Worm (Caenorhabditis elegans) whole organism, L4 larva: Measurements from ENCODE around the gene zyg-9.

Source experiments
- F10B5.3 ChIP-seq: sonication (generic microtip); optimal IDR thresholded peaks from 2 replicates; lab custom pipeline; 2016; ENCODE audit warnings: mild to moderate bottlenecking, missing genetic modification characterization, missing compliant biosample characterization
- T20F7.1 ChIP-seq: fragments of 200-800 bp; sonication (Bioruptor generic); optimal IDR thresholded peaks from 2 replicates; lab custom pipeline; 2018; ENCODE audit warnings: mild to moderate bottlenecking, missing genetic modification characterization, missing compliant biosample characterization
- T26A8.4 ChIP-seq: fragments of 200-800 bp; sonication (Bioruptor generic); IDR thresholded peaks from 2 replicates; pipeline ENCODE4 v1.3.6; 2022; ENCODE audit warnings: missing genetic modification characterization, missing compliant biosample characterization
- aha-1 ChIP-seq: fragments of 150-350 bp; peaks from one replicate; lab custom pipeline; 2014; ENCODE audit warnings: missing biosample characterization, missing genetic modification characterization
- ceh-28 ChIP-seq: fragments of 150-350 bp; optimal IDR thresholded peaks from 2 replicates; lab custom pipeline; 2014; ENCODE audit warnings: missing biosample characterization, missing genetic modification reagents, missing genetic modification characterization
- ceh-62 ChIP-seq: sonication (generic microtip); optimal IDR thresholded peaks from 2 replicates; lab custom pipeline; 2017; ENCODE audit warnings: missing biosample characterization, missing genetic modification characterization
- ceh-82 ChIP-seq: sonication (generic microtip); optimal IDR thresholded peaks from 2 replicates; lab custom pipeline; 2017; ENCODE audit warnings: missing biosample characterization, missing genetic modification characterization
- ces-1 ChIP-seq: fragments of 150-350 bp; sonication (generic microtip); optimal IDR thresholded peaks from 4 replicates; lab custom pipeline; 2014; ENCODE audit warnings: missing biosample characterization, missing genetic modification reagents, missing genetic modification characterization
- dmd-6 ChIP-seq: fragments of 200-800 bp; sonication (Bioruptor generic); IDR thresholded peaks from 2 replicates; pipeline ENCODE4 v1.3.6; 2022; ENCODE audit warnings: missing genetic modification reagents, missing genetic modification characterization, missing compliant biosample characterization
- egl-43 ChIP-seq: fragments of 200-800 bp; sonication (Bioruptor generic); IDR thresholded peaks from 2 replicates; pipeline ENCODE4 v1.3.6; 2022; ENCODE audit warnings: missing genetic modification reagents, missing genetic modification characterization, missing compliant biosample characterization
- hif-1 ChIP-seq, 2 experiments: sonication (generic microtip); optimal IDR thresholded peaks; 2 replicates each; lab custom pipeline; 2016 to 2017; ENCODE audit warnings: missing compliant biosample characterization in 2 of 2, missing genetic modification characterization in 2 of 2, missing genetic modification reagents in 2 of 2, missing genotype in 2 of 2, mild to moderate bottlenecking in 1 of 2
- hlh-30 ChIP-seq: sonication (generic microtip); optimal IDR thresholded peaks from 2 replicates; lab custom pipeline; 2017; ENCODE audit warnings: antibody characterized with exemption, mild to moderate bottlenecking, missing genetic modification characterization, missing compliant biosample characterization; ENCODE audit not compliant: insufficient read depth
- jun-1 ChIP-seq: fragments of 150-350 bp; optimal IDR thresholded peaks from 2 replicates; lab custom pipeline; 2014; ENCODE audit warnings: missing biosample characterization, missing genetic modification reagents, missing genetic modification characterization
- lin-29 ChIP-seq: fragments of 200-800 bp; sonication (Bioruptor generic); IDR thresholded peaks from 2 replicates; pipeline ENCODE4 v1.3.6; 2022; ENCODE audit warnings: missing genetic modification reagents, missing genetic modification characterization, missing compliant biosample characterization
- lin-38 ChIP-seq: fragments of 200-800 bp; sonication (Bioruptor generic); IDR thresholded peaks from 2 replicates; pipeline ENCODE4 v1.3.6; 2022; ENCODE audit warnings: missing genetic modification reagents, missing genetic modification characterization, missing compliant biosample characterization
- mep-1 ChIP-seq: fragments of 150-350 bp; sonication (generic microtip); optimal IDR thresholded peaks from 3 replicates; lab custom pipeline; 2014; ENCODE audit warnings: missing biosample characterization, missing genetic modification characterization
- mxl-2 ChIP-seq: fragments of 200-800 bp; sonication (Bioruptor generic); conservative IDR thresholded peaks from 2 replicates; pipeline ENCODE4 v1.3.6; 2022; ENCODE audit warnings: missing genetic modification reagents, missing genetic modification characterization, missing compliant biosample characterization
- mxl-3 ChIP-seq: fragments of 200-800 bp; sonication (Bioruptor generic); optimal IDR thresholded peaks from 2 replicates; lab custom pipeline; 2018; ENCODE audit warnings: mild to moderate bottlenecking, missing genetic modification characterization, missing compliant biosample characterization
- nhr-111 ChIP-seq: fragments of 200-800 bp; sonication (Bioruptor generic); optimal IDR thresholded peaks from 2 replicates; lab custom pipeline; 2018; ENCODE audit warnings: mild to moderate bottlenecking, missing genetic modification characterization, missing compliant biosample characterization
- nhr-25 ChIP-seq: sonication (generic microtip); optimal IDR thresholded peaks from 2 replicates; lab custom pipeline; 2017; ENCODE audit warnings: missing genetic modification characterization, mild to moderate bottlenecking, missing compliant biosample characterization, antibody characterized with exemption, moderate library complexity, borderline replicate concordance; ENCODE audit not compliant: insufficient read depth
- nhr-28 ChIP-seq: fragments of 150-350 bp; optimal IDR thresholded peaks from 2 replicates; lab custom pipeline; 2014; ENCODE audit warnings: missing biosample characterization, missing genetic modification characterization
- nhr-42 ChIP-seq: fragments of 200-800 bp; sonication (Bioruptor generic); IDR thresholded peaks from 2 replicates; pipeline ENCODE4 v1.3.6; 2022; ENCODE audit warnings: missing genetic modification characterization, missing compliant biosample characterization
- nhr-76 ChIP-seq: fragments of 150-350 bp; optimal IDR thresholded peaks from 2 replicates; lab custom pipeline; 2014; ENCODE audit warnings: missing biosample characterization, missing genetic modification characterization
- nhr-77 ChIP-seq: fragments of 150-350 bp; optimal IDR thresholded peaks from 2 replicates; lab custom pipeline; 2014; ENCODE audit warnings: missing biosample characterization, missing genetic modification characterization
- pqm-1 ChIP-seq: sonication (generic microtip); optimal IDR thresholded peaks from 2 replicates; lab custom pipeline; 2017; ENCODE audit warnings: missing biosample characterization, missing genetic modification characterization
- sdz-12 ChIP-seq: fragments of 200-800 bp; sonication (Bioruptor generic); optimal IDR thresholded peaks from 2 replicates; lab custom pipeline; 2018; ENCODE audit warnings: mild to moderate bottlenecking, missing genetic modification characterization, missing compliant biosample characterization
- set-16 ChIP-seq: fragments of 200-800 bp; sonication (Bioruptor generic); IDR thresholded peaks from 2 replicates; pipeline ENCODE4 v1.3.6; 2022; ENCODE audit warnings: missing genetic modification reagents, missing genetic modification characterization, missing compliant biosample characterization
- skn-1 ChIP-seq: fragments of 150-350 bp; optimal IDR thresholded peaks from 2 replicates; lab custom pipeline; 2014; ENCODE audit warnings: missing biosample characterization, missing genetic modification characterization
- snpc-1.2 ChIP-seq: fragments of 200-800 bp; sonication (Bioruptor generic); IDR thresholded peaks from 2 replicates; pipeline ENCODE4 v1.3.6; 2022; ENCODE audit warnings: missing genetic modification reagents, missing genetic modification characterization, missing compliant biosample characterization
- spr-3 ChIP-seq: fragments of 200-800 bp; sonication (Bioruptor generic); optimal IDR thresholded peaks from 2 replicates; lab custom pipeline; 2018; ENCODE audit warnings: mild to moderate bottlenecking, missing genetic modification characterization, missing compliant biosample characterization
- tag-97 ChIP-seq: fragments of 200-800 bp; sonication (Bioruptor generic); IDR thresholded peaks from 2 replicates; pipeline ENCODE4 v1.3.6; 2022; ENCODE audit warnings: missing genetic modification characterization, missing compliant biosample characterization
- tra-1 ChIP-seq: fragments of 200-800 bp; sonication (Bioruptor generic); IDR thresholded peaks from 2 replicates; pipeline ENCODE4 v1.3.6; 2022; ENCODE audit warnings: missing genetic modification reagents, missing genetic modification characterization, missing compliant biosample characterization
- unc-39 ChIP-seq: sonication (generic microtip); optimal IDR thresholded peaks from 2 replicates; lab custom pipeline; 2017; ENCODE audit warnings: missing biosample characterization, missing genetic modification characterization
- unc-62 ChIP-seq, 3 experiments: fragments of 150-350 bp in 1 of 3; sonication (generic microtip); optimal IDR thresholded peaks in 2 of 3; peaks in 1 of 3; 1 replicate in 1 of 3; 2 replicates in 2 of 3; lab custom pipeline; 2014 to 2017; ENCODE audit warnings: missing biosample characterization in 3 of 3, missing genetic modification characterization in 3 of 3, missing genetic modification reagents in 3 of 3, missing genotype in 1 of 3
- zip-2 ChIP-seq: fragments of 150-350 bp; optimal IDR thresholded peaks from 2 replicates; lab custom pipeline; 2014; ENCODE audit warnings: missing biosample characterization, missing genetic modification characterization

The zyg-9 gene

DNA sequence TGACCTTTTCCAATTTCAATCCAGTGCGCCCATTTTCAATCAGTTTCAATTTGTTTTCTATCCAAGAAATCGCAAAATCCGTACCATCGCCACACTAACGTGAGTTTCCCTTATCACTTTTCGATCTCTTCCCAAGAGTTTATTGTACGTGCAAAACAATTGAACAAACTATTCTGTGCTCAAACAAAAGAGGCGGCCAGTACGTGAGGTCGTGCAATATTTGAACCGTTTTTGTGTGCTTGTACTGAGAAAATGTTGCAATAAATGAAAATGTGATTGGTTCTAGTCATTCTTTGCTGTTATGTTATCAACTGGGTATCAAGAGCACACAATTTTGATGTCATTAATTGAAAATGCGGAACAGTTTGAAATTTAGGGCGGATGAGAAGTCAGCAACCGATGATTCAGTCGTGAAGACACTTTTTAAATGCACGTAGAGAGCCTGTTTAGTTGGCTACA lies 7.9 kb upstream of the zyg-9 start, which contains the start of gene F22B5.4:
Gene F22B5.4, plus strand, starts transcription at position 51 of the 459 bp plus-strand sequence.
- TF ChIP-seq dmd-6 (GFP tag; lab: Robert Waterston, UW) (peak; percentile 34; the same call in 1 of the 2 replicates), nhr-76 (no peak), pqm-1 (peak; percentile 27), spr-3 (GFP tag; lab: Kevin White, UChicago) (no peak), sdz-12 (GFP tag; lab: Kevin White, UChicago) (no peak), hif-1 (tag; optimal IDR thresholded peaks at IDR 0.05; lab: Kevin White, UChicago) (peak in 1 of 2 experiments; percentile 48), aha-1 (tag; lab: Kevin White, UChicago) (no peak), nhr-28 (tag; lab: Kevin White, UChicago) (peak; percentile 64), nhr-77 (tag; lab: Kevin White, UChicago) (no peak), nhr-111 (GFP tag; lab: Kevin White, UChicago) (no peak)
- TF ChIP-seq, all 104 proteins: peak for 4

DNA sequence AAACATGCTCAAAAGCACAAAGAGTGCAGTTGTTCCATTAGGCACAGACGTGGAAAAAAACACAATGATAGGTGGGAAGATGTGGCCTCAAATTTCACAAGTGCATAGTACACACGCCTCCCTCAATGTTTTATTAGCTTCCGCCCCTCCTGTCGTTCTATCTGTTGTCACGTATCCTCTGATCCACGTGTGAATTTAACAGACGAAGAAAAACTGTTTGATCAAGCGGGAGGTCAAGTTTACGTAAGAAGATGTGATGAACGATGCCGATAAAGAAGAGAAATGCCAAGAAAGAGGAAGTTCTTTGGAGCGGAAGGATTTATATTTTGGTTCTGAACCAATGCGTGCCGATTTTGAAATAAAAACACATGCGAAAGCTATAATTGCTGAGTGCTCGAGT lies 6.9 kb upstream of the zyg-9 start:
- TF ChIP-seq unc-39, result no peak
- no peak for TF ChIP-seq tra-1
- TF ChIP-seq unc-62 (GFP tag; optimal IDR thresholded peaks at IDR 0.05 in 1 of 2; lab: Kevin White, UChicago), result peak in 1 of 2 experiments; percentile 51
- no peak for TF ChIP-seq unc-62 (tag; optimal IDR thresholded peaks at IDR 0.05; lab: Kevin White, UChicago)
- TF ChIP-seq hif-1 (tag; optimal IDR thresholded peaks at IDR 0.05; lab: Kevin White, UChicago), result peak in 1 of 2 experiments; percentile 40
- peak; percentile 2 for TF ChIP-seq mxl-3 (GFP tag; lab: Kevin White, UChicago)

DNA sequence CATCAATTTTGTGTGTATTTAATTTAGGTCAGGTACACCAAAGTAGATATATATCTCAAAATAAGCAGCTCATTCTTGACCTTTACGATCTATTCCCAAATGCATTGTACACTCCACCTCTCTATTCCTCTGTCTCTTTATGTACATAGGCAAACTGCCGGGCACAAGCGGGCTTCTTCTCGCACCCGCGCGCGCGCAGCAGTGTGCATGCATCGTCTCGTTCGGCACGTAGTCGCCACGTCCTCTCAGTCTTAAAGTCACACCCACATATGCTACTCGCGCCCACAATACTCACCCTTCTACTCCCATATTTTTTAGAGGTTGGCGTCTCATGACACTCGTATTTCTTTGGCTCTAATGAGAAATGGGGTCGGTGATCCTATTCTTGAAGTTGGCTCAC lies 6.2 kb upstream of the zyg-9 start:
- TF ChIP-seq set-16 (GFP tag; lab: Robert Waterston, UW), result peak; percentile 32; the same call in 1 of the 2 replicates
- TF ChIP-seq hif-1 (tag; optimal IDR thresholded peaks at IDR 0.05; lab: Kevin White, UChicago), result peak; percentile 94 to 99
- peak; percentile 100 for TF ChIP-seq aha-1 (tag; lab: Kevin White, UChicago)
- no peak for TF ChIP-seq nhr-28 (tag; lab: Kevin White, UChicago)
- 0 out of 2 replicates have a peak, but pooled peaks have one; percentile 13 for TF ChIP-seq tra-1
- peak; percentile 34; the same call in 1 of the 2 replicates for TF ChIP-seq egl-43 (GFP tag; lab: Robert Waterston, UW)
- TF ChIP-seq mep-1 (tag; lab: Kevin White, UChicago), result peak; percentile 18
- TF ChIP-seq jun-1 (tag; lab: Kevin White, UChicago), result no peak
- peak; percentile 32 for TF ChIP-seq hlh-30

DNA sequence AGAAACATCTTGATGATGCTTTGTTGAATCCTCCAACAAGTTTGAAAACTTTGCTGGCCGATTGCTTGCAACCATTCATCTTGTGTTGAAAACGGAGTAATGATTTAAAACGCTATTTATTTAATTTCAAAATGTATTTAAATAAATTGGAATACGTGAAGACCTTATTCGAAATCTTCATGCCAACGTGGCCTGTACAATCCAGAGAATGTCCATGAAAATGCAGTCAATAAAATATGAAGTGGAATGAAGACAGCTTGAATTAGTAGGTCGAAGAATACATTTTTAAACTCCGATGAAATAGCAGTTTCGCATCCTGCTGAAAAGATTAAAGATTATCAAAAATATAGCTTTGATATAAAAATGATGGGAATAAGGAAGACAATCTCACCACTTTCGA lies 3.1 kb upstream of the zyg-9 start, which contains the start of gene F22B5.5:
Gene F22B5.5, minus strand, starts transcription at position 101 of the 400 bp plus-strand sequence.
- no peak for TF ChIP-seq ceh-28
- TF ChIP-seq snpc-1.2 (GFP tag; lab: Robert Waterston, UW), result no peak
- no peak for TF ChIP-seq F10B5.3 (tag; lab: Kevin White, UChicago)
- TF ChIP-seq lin-38 (GFP tag; lab: Robert Waterston, UW), result no peak
- TF ChIP-seq skn-1 (tag; lab: Kevin White, UChicago), result no peak
- TF ChIP-seq tag-97 (GFP tag; lab: Robert Waterston, UW), result no peak
- no peak for TF ChIP-seq nhr-25
- no peak for TF ChIP-seq hlh-30
- no peak for TF ChIP-seq lin-29 (GFP tag; lab: Robert Waterston, UW)
- TF ChIP-seq nhr-42 (GFP tag; lab: Robert Waterston, UW), result no peak
- TF ChIP-seq mxl-2 (GFP tag; lab: Robert Waterston, UW), result no peak
- TF ChIP-seq ceh-82 (tag; lab: Kevin White, UChicago), result no peak
- TF ChIP-seq nhr-77 (tag; lab: Kevin White, UChicago), result no peak
- TF ChIP-seq, all 104 proteins: peak for 0

DNA sequence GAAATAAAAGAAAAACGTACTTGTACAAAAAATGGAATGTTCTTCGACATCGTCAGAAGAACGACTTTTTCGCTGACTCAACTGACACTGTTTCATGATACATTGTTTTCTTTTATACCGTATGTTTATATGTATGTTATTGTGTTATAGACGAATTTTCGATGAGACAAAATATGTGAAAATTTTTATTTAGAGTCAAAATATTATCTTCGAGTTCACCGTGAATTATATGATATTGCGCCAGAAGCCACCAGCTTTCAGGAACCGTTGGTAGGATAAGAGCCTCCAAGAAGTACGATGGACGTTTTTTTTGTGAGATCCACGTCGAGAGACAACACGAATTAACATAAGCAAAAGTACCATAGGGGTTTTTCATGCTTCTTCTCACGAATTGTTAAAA lies 1.5 kb upstream of the zyg-9 start, which contains the start of gene F22B5.6:
Gene F22B5.6, minus strand, starts transcription at position 101 of the 400 bp plus-strand sequence.
- TF ChIP-seq ceh-62 (tag; lab: Kevin White, UChicago), result no peak
- TF ChIP-seq zip-2 (tag; lab: Kevin White, UChicago), result no peak
- no peak for TF ChIP-seq T26A8.4 (GFP tag; lab: Robert Waterston, UW)
- TF ChIP-seq tra-1, result no peak
- no peak for TF ChIP-seq ces-1 (GFP tag; lab: Kevin White, UChicago)
- TF ChIP-seq T20F7.1, result no peak
